Worm (Caenorhabditis elegans) whole organism, early embryonic: ENCODE results near the gene Y53G8AL.4.

Experiments used
- B0310.2 ChIP-seq: sonication (generic microtip); optimal IDR thresholded peaks from 2 replicates; lab custom pipeline; 2016; ENCODE audit warnings: mild to moderate bottlenecking, missing genetic modification characterization, missing compliant biosample characterization
- F13C5.2 ChIP-seq: sonication (generic microtip); optimal IDR thresholded peaks from 2 replicates; lab custom pipeline; 2017; ENCODE audit warnings: mild to moderate bottlenecking, missing genetic modification characterization, inconsistent platforms, missing compliant biosample characterization
- aly-1 ChIP-seq: sonication (generic microtip); optimal IDR thresholded peaks from 2 replicates; lab custom pipeline; 2016; ENCODE audit warnings: missing genetic modification characterization, missing compliant biosample characterization
- ama-1 ChIP-seq: fragments of 150-350 bp; optimal IDR thresholded peaks from 2 replicates; lab custom pipeline; 2014
- hmg-4 ChIP-seq: fragments of 200-800 bp; sonication (Bioruptor generic); optimal IDR thresholded peaks from 2 replicates; lab custom pipeline; 2018; ENCODE audit warnings: mild to moderate bottlenecking, missing genetic modification characterization, missing compliant biosample characterization
- scrt-1 ChIP-seq: fragments of 200-800 bp; sonication (Bioruptor generic); IDR thresholded peaks from 2 replicates; pipeline ENCODE4 v1.3.6; 2022; ENCODE audit warnings: missing genetic modification characterization, missing compliant biosample characterization
- sea-1 ChIP-seq: fragments of 200-800 bp; sonication (Bioruptor generic); conservative IDR thresholded peaks from 2 replicates; pipeline ENCODE4 v1.3.6; 2022; ENCODE audit warnings: missing genetic modification characterization, missing compliant biosample characterization

DNA sequence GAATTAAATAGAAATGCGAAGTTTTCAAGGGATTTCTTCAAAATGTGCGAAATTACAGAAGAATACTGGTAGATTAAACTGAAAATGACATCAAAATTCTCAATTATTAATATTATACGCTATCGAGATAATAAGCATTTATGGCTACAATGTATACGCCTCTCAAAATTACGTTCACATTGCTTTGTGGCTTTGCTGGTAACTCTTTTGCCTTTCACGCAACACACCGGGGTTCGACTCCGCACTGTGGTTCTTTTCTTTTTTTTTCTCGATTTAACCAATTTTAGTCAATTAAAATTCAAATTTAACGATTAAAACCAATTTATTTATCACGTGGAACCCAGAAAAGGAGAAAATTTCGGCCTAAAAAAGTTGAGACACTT, 1.4 kb downstream of the Y53G8AL.4 start:
- TF ChIP-seq F13C5.2 (no peak), ama-1 (lab: Kevin White, UChicago) (no peak), aly-1 (tag; lab: Kevin White, UChicago) (no peak), sea-1 (GFP tag; lab: Robert Waterston, UW) (no peak), scrt-1 (GFP tag; lab: Robert Waterston, UW) (no peak), B0310.2 (tag; lab: Kevin White, UChicago) (no peak), hmg-4 (no peak)
